Fruit fly (Drosophila melanogaster): ENCODE data around the gene Lcp65Ab2.
A peak's percentile ranks its signal among the peaks of the same experiment; 100 is the strongest.

Gene Lcp65Ab2

dm6 chr3L:6188995-6189927 is 42.8 kb downstream of the Lcp65Ab2 start, which contains the start of the genes D19A and CG7386 (continued):
- TF ChIP-seq sqz (GFP tag; optimal IDR thresholded peaks at IDR 0.05) = peak; percentile 88
- peak; percentile 22 for TF ChIP-seq fd96Cb (tag; optimal IDR thresholded peaks at IDR 0.05)
- TF ChIP-seq CG7556 (GFP tag; optimal IDR thresholded peaks at IDR 0.05) = peak; percentile 11
- no peak for TF ChIP-seq Dad (GFP tag; optimal IDR thresholded peaks at IDR 0.05)
- TF ChIP-seq CG18599 (GFP tag; optimal IDR thresholded peaks at IDR 0.05) = peak; percentile 43
- TF ChIP-seq CG16863 (GFP tag; optimal IDR thresholded peaks at IDR 0.05) = peak; percentile 32
- peak; percentile 7 for TF ChIP-seq CG12104 (GFP tag; optimal IDR thresholded peaks at IDR 0.05)
- no peak for TF ChIP-seq CTCF (GFP tag; optimal IDR thresholded peaks at IDR 0.05)
- peak; percentile 3 for TF ChIP-seq CG6765 (GFP tag; optimal IDR thresholded peaks at IDR 0.05)
- TF ChIP-seq CG9437 (GFP tag; optimal IDR thresholded peaks at IDR 0.05) = peak; percentile 21
- TF ChIP-seq gro (GFP tag; optimal IDR thresholded peaks at IDR 0.05) = no peak
- no peak for TF ChIP-seq odd (GFP tag; optimal IDR thresholded peaks at IDR 0.05)
- TF ChIP-seq esg (GFP tag; conservative IDR thresholded peaks at IDR 0.05) = no peak; the same call in none of the 2 replicates
- no peak for TF ChIP-seq dimm (GFP tag; IDR thresholded peaks at IDR 0.05)
- no peak for TF ChIP-seq CG15073 (GFP tag; optimal IDR thresholded peaks at IDR 0.05)
- TF ChIP-seq HLH4C (GFP tag; IDR thresholded peaks at IDR 0.05; ENCODE audit: partially characterized antibody) = peak; percentile 51; the same call in 2 of the 3 replicates
- TF ChIP-seq Ets65A (GFP tag) = peak; percentile 89
- TF ChIP-seq CG3995 (GFP tag; optimal IDR thresholded peaks at IDR 0.05) = no peak
- TF ChIP-seq Sox100B (GFP tag; optimal IDR thresholded peaks at IDR 0.05) = peak; percentile 53
- no peak for TF ChIP-seq CG4707 (GFP tag; optimal IDR thresholded peaks at IDR 0.05)
- TF ChIP-seq Ptx1 (GFP tag; IDR thresholded peaks at IDR 0.05) = peak; percentile 67
- no peak for TF ChIP-seq tna (GFP tag; IDR thresholded peaks at IDR 0.05; ENCODE audit: partially characterized antibody)
- peak; percentile 4 for TF ChIP-seq HHEX (GFP tag; optimal IDR thresholded peaks at IDR 0.05)
- TF ChIP-seq Hsf (GFP tag; optimal IDR thresholded peaks at IDR 0.05) = peak; percentile 41
- peak; percentile 75 for TF ChIP-seq NFAT (GFP tag; IDR thresholded peaks at IDR 0.05)
- no peak for TF ChIP-seq Hmx (GFP tag; optimal IDR thresholded peaks at IDR 0.05)
- TF ChIP-seq CG16815 (GFP tag; optimal IDR thresholded peaks at IDR 0.05) = peak; percentile 12
- peak; percentile 65 for TF ChIP-seq CG15269 (tag; optimal IDR thresholded peaks at IDR 0.05)
- peak; percentile 67; the same call in 2 of the 3 replicates for TF ChIP-seq ase (GFP tag; IDR thresholded peaks at IDR 0.05)
- no peak for TF ChIP-seq CG12744 (GFP tag; optimal IDR thresholded peaks at IDR 0.05)
- no peak for TF ChIP-seq org-1 (GFP tag; optimal IDR thresholded peaks at IDR 0.05)
- TF ChIP-seq CG4617 (GFP tag; optimal IDR thresholded peaks at IDR 0.05; ENCODE audit: borderline replicate concordance) = peak; percentile 7
- peak; percentile 64 for TF ChIP-seq CG17829 (tag; optimal IDR thresholded peaks at IDR 0.05)
- TF ChIP-seq bbx (GFP tag; IDR thresholded peaks at IDR 0.05; ENCODE audit: partially characterized antibody) = 0 out of 2 replicates have a peak, but pooled peaks have one; percentile 36
- TF ChIP-seq Oli (tag; optimal IDR thresholded peaks at IDR 0.05) = peak; percentile 11
- TF ChIP-seq nmo (GFP tag; optimal IDR thresholded peaks at IDR 0.05) = peak; percentile 21
- peak; percentile 20 for TF ChIP-seq CG15601 (tag; optimal IDR thresholded peaks at IDR 0.05)
- peak; percentile 28 for TF ChIP-seq pum (GFP tag; optimal IDR thresholded peaks at IDR 0.05)
- TF ChIP-seq CG16813 (GFP tag; IDR thresholded peaks at IDR 0.05; ENCODE audit: partially characterized antibody) = no peak
- TF ChIP-seq CG4424 (GFP tag; optimal IDR thresholded peaks at IDR 0.05) = peak; percentile 15
- TF ChIP-seq CG34422 (GFP tag; IDR thresholded peaks at IDR 0.05) = peak; percentile 52
- peak; percentile 46 for TF ChIP-seq HmgZ (tag; optimal IDR thresholded peaks at IDR 0.05)
- no peak for TF ChIP-seq jigr1 (GFP tag; IDR thresholded peaks at IDR 0.05)
- TF ChIP-seq CG12071 (GFP tag; optimal IDR thresholded peaks at IDR 0.05) = no peak
- TF ChIP-seq CG6272 (GFP tag; IDR thresholded peaks at IDR 0.05) = peak; percentile 57; the same call in 1 of the 2 replicates
- peak; percentile 49 for TF ChIP-seq CG12659 (GFP tag; optimal IDR thresholded peaks at IDR 0.05)
- TF ChIP-seq seq (GFP tag; IDR thresholded peaks at IDR 0.05) = no peak
- no peak for TF ChIP-seq Scr (GFP tag; IDR thresholded peaks at IDR 0.05; ENCODE audit: partially characterized antibody)

Data from whole organism, embryonic.